Worm (Caenorhabditis elegans): ENCODE data around the gene C12D8.21.

DNA sequence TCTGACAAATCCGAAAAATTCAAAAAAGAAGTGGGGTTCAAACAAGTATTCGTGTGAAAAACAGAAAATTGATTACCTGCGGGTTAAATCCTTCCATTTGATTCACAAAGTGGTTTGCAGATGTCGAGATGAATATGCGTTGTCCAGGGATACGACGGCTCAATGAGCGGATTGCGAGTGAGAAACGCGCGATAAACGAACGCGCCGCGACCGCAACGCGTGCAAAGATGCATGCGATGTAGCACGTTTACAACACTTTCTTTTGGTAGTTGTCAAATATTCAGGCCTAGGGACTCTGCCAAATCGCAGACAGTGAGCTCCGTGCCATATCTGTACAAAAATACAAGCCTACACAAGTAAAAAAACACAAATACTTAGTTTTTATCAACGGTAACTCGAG, 2.3 kb downstream of the C12D8.21 start, which contains the start of gene fubl-1:
- TF ChIP-seq ama-1 (optimal IDR thresholded peaks at IDR 0.05) (no peak), ceh-30 (tag; optimal IDR thresholded peaks at IDR 0.05) (no peak), pha-4 (tag; optimal IDR thresholded peaks at IDR 0.05) (no peak), ref-2 (tag; optimal IDR thresholded peaks at IDR 0.05) (no peak), elt-2 (tag; optimal IDR thresholded peaks at IDR 0.05) (no peak), hlh-30 (tag; optimal IDR thresholded peaks at IDR 0.05; ENCODE audit: insufficient read depth) (no peak), pha-2 (tag; optimal IDR thresholded peaks at IDR 0.05) (no peak), pag-3 (tag; optimal IDR thresholded peaks at IDR 0.05; ENCODE audit: borderline replicate concordance) (no peak), sox-4 (tag; optimal IDR thresholded peaks at IDR 0.05) (no peak), ets-4 (tag; optimal IDR thresholded peaks at IDR 0.05) (no peak), T23F11.4 (GFP tag; optimal IDR thresholded peaks at IDR 0.05) (no peak), K02D7.2 (tag; optimal IDR thresholded peaks at IDR 0.05) (no peak), nfya-1 (tag; optimal IDR thresholded peaks at IDR 0.05) (no peak)
